Fruit fly (Drosophila melanogaster) whole organism, prepupa: ENCODE measurements around the gene prt.

Experiments used
- CG10669 ChIP-seq: fragments of 200-800 bp; sonication (Bioruptor generic); optimal IDR thresholded peaks from 3 replicates; lab custom pipeline; 2018; ENCODE audit warnings: missing biosample characterization, mild to moderate bottlenecking, missing genetic modification characterization, moderate library complexity
- CG11762 ChIP-seq: fragments of 200-800 bp; sonication (Bioruptor generic); optimal IDR thresholded peaks from 3 replicates; lab custom pipeline; 2016; ENCODE audit warnings: missing biosample characterization, missing genetic modification characterization; ENCODE audit not compliant: insufficient read depth
- CG1621 ChIP-seq: fragments of 200-800 bp; sonication (Bioruptor generic); optimal IDR thresholded peaks from 3 replicates; lab custom pipeline; 2018; ENCODE audit warnings: missing biosample characterization, mild to moderate bottlenecking, missing genetic modification characterization
- CG16779 ChIP-seq: fragments of 200-800 bp; sonication (Bioruptor generic); optimal IDR thresholded peaks from 3 replicates; lab custom pipeline; 2017; ENCODE audit warnings: missing biosample characterization, mild to moderate bottlenecking, missing genetic modification characterization
- CG3032 ChIP-seq: fragments of 200-800 bp; optimal IDR thresholded peaks from 2 replicates; lab custom pipeline; 2019; ENCODE audit warnings: missing biosample characterization, mild to moderate bottlenecking, missing genetic modification characterization, moderate library complexity
- CG32006 ChIP-seq: fragments of 200-800 bp; sonication (Bioruptor generic); optimal IDR thresholded peaks from 3 replicates; lab custom pipeline; 2017; ENCODE audit warnings: missing biosample characterization, mild to moderate bottlenecking, missing genetic modification characterization
- CG34406 ChIP-seq: fragments of 200-800 bp; sonication (Bioruptor generic); optimal IDR thresholded peaks from 3 replicates; lab custom pipeline; 2016; ENCODE audit warnings: missing biosample characterization, missing genetic modification characterization
- CG3919 ChIP-seq: fragments of 200-800 bp; sonication (Bioruptor generic); optimal IDR thresholded peaks from 3 replicates; lab custom pipeline; 2016; ENCODE audit warnings: missing biosample characterization, missing genetic modification characterization
- CG4318 ChIP-seq: fragments of 200-800 bp; sonication (Bioruptor generic); optimal IDR thresholded peaks from 3 replicates; lab custom pipeline; 2017; ENCODE audit warnings: missing biosample characterization, mild to moderate bottlenecking, missing genetic modification characterization
- CG6163 ChIP-seq: fragments of 200-800 bp; sonication (Bioruptor generic); IDR thresholded peaks from 3 replicates; pipeline ENCODE4 v1.3.6; 2022; ENCODE audit warnings: missing biosample characterization, missing genetic modification characterization
- CG6276 ChIP-seq: fragments of 200-800 bp; sonication (Bioruptor generic); optimal IDR thresholded peaks from 2 replicates; lab custom pipeline; 2017; ENCODE audit warnings: missing biosample characterization, mild to moderate bottlenecking, missing genetic modification characterization
- CG6808 ChIP-seq: fragments of 200-800 bp; sonication (Bioruptor generic); optimal IDR thresholded peaks from 3 replicates; lab custom pipeline; 2017; ENCODE audit warnings: missing biosample characterization, missing genetic modification characterization, mild to moderate bottlenecking, moderate library complexity, missing genetic modification reagents
- CG8119 ChIP-seq: fragments of 200-800 bp; sonication (Bioruptor generic); IDR thresholded peaks from 3 replicates; pipeline ENCODE4 v1.3.6; 2022; ENCODE audit warnings: missing biosample characterization, missing genetic modification characterization
- CG8319 ChIP-seq: fragments of 200-800 bp; sonication (Bioruptor generic); optimal IDR thresholded peaks from 3 replicates; lab custom pipeline; 2016; ENCODE audit warnings: missing biosample characterization, missing genetic modification characterization
- CG9139 ChIP-seq: fragments of 200-800 bp; sonication (Bioruptor generic); optimal IDR thresholded peaks from 3 replicates; lab custom pipeline; 2017; ENCODE audit warnings: missing biosample characterization, mild to moderate bottlenecking, missing genetic modification characterization
- Eip75B ChIP-seq: fragments of 200-800 bp; sonication (Bioruptor generic); optimal IDR thresholded peaks from 3 replicates; lab custom pipeline; 2016; ENCODE audit warnings: missing biosample characterization, missing genetic modification characterization
- Eip78C ChIP-seq: fragments of 200-800 bp; sonication (Bioruptor generic); peaks from one replicate; lab custom pipeline; 2016; ENCODE audit warnings: missing biosample characterization, missing genetic modification characterization
- Eip93F ChIP-seq: fragments of 200-800 bp; sonication (Bioruptor generic); optimal IDR thresholded peaks from 2 replicates; lab custom pipeline; 2016; ENCODE audit warnings: missing biosample characterization, mild to moderate bottlenecking, missing genetic modification characterization
- Ets21C ChIP-seq: fragments of 200-800 bp; sonication (Bioruptor generic); optimal IDR thresholded peaks from 3 replicates; lab custom pipeline; 2016; ENCODE audit warnings: missing biosample characterization, missing genetic modification characterization
- Ets96B ChIP-seq: fragments of 200-800 bp; optimal IDR thresholded peaks from 2 replicates; lab custom pipeline; 2019; ENCODE audit warnings: missing biosample characterization, mild to moderate bottlenecking, missing genetic modification characterization, moderate library complexity
- Hr38 ChIP-seq: sonication (Bioruptor generic); optimal IDR thresholded peaks from 2 replicates; lab custom pipeline; 2016; ENCODE audit warnings: missing biosample characterization, missing genetic modification characterization
- Hr39 ChIP-seq: fragments of 200-800 bp; sonication (Bioruptor generic); optimal IDR thresholded peaks from 2 replicates; lab custom pipeline; 2016; ENCODE audit warnings: missing biosample characterization, missing genetic modification characterization
- Hr4 ChIP-seq: fragments of 200-800 bp; sonication (Bioruptor generic); optimal IDR thresholded peaks from 3 replicates; lab custom pipeline; 2016; ENCODE audit warnings: missing biosample characterization, missing genetic modification characterization
- Lpt ChIP-seq: fragments of 200-800 bp; sonication (Bioruptor generic); optimal IDR thresholded peaks from 3 replicates; lab custom pipeline; 2016; ENCODE audit warnings: missing biosample characterization, missing genetic modification characterization
- OdsH ChIP-seq: fragments of 200-800 bp; sonication (Bioruptor generic); optimal IDR thresholded peaks from 3 replicates; lab custom pipeline; 2016; ENCODE audit warnings: missing biosample characterization, missing genetic modification characterization
- Smox ChIP-seq: fragments of 200-800 bp; sonication (Bioruptor generic); optimal IDR thresholded peaks from 3 replicates; lab custom pipeline; 2016; ENCODE audit warnings: missing biosample characterization, missing genetic modification characterization
- Sox102F ChIP-seq: fragments of 200-800 bp; sonication (Bioruptor generic); optimal IDR thresholded peaks from 2 replicates; lab custom pipeline; 2016; ENCODE audit warnings: missing biosample characterization, mild to moderate bottlenecking, missing genetic modification characterization
- Sox14 ChIP-seq: fragments of 200-800 bp; sonication (Bioruptor generic); optimal IDR thresholded peaks from 3 replicates; lab custom pipeline; 2016; ENCODE audit warnings: missing biosample characterization, missing genetic modification characterization
- cyc ChIP-seq: fragments of 200-800 bp; sonication (Bioruptor generic); optimal IDR thresholded peaks from 3 replicates; lab custom pipeline; 2016; ENCODE audit warnings: missing biosample characterization, missing genetic modification characterization
- dac ChIP-seq: fragments of 200-800 bp; sonication (Bioruptor generic); optimal IDR thresholded peaks from 2 replicates; lab custom pipeline; 2017; ENCODE audit warnings: missing biosample characterization, mild to moderate bottlenecking, missing genetic modification characterization
- dsx ChIP-seq: fragments of 200-800 bp; optimal IDR thresholded peaks from 3 replicates; lab custom pipeline; 2019; ENCODE audit warnings: missing biosample characterization, mild to moderate bottlenecking, missing genetic modification characterization, moderate library complexity; ENCODE audit not compliant: poor library complexity, severe bottlenecking
- esn ChIP-seq: fragments of 200-800 bp; sonication (Bioruptor generic); optimal IDR thresholded peaks from 2 replicates; lab custom pipeline; 2016; ENCODE audit warnings: missing biosample characterization, mild to moderate bottlenecking, missing genetic modification characterization, moderate library complexity
- fd59A ChIP-seq: fragments of 200-800 bp; sonication (Bioruptor generic); optimal IDR thresholded peaks from 2 replicates; lab custom pipeline; 2017; ENCODE audit warnings: missing biosample characterization, mild to moderate bottlenecking, missing genetic modification characterization, missing genetic modification reagents
- fd85E ChIP-seq: fragments of 200-800 bp; sonication (Bioruptor generic); optimal IDR thresholded peaks from 3 replicates; lab custom pipeline; 2016; ENCODE audit warnings: missing biosample characterization, missing genetic modification characterization
- fkh ChIP-seq: fragments of 200-800 bp; sonication (Bioruptor generic); optimal IDR thresholded peaks from 3 replicates; lab custom pipeline; 2017; ENCODE audit warnings: missing biosample characterization, mild to moderate bottlenecking, missing genetic modification characterization, moderate library complexity
- lz ChIP-seq: fragments of 200-800 bp; sonication (Bioruptor generic); optimal IDR thresholded peaks from 3 replicates; lab custom pipeline; 2016; ENCODE audit warnings: missing biosample characterization, missing genetic modification characterization
- pdm3 ChIP-seq: fragments of 200-800 bp; sonication (Bioruptor generic); optimal IDR thresholded peaks from 3 replicates; lab custom pipeline; 2016; ENCODE audit warnings: missing biosample characterization, missing genetic modification characterization
- salr ChIP-seq, 2 experiments: fragments of 200-800 bp; sonication (Bioruptor generic); optimal IDR thresholded peaks; 3 replicates each; lab custom pipeline; 2016 to 2018; ENCODE audit warnings: missing biosample characterization in 2 of 2, missing genetic modification characterization in 2 of 2, mild to moderate bottlenecking in 1 of 2
- spab ChIP-seq: fragments of 200-800 bp; sonication (Bioruptor generic); optimal IDR thresholded peaks from 2 replicates; lab custom pipeline; 2017; ENCODE audit warnings: missing biosample characterization, mild to moderate bottlenecking, missing genetic modification characterization, missing genetic modification reagents
- svp ChIP-seq: fragments of 200-800 bp; sonication (Bioruptor generic); peaks from one replicate; lab custom pipeline; 2016; ENCODE audit warnings: missing biosample characterization, missing genetic modification characterization
- topi ChIP-seq: fragments of 200-800 bp; sonication (Bioruptor generic); optimal IDR thresholded peaks from 3 replicates; lab custom pipeline; 2016; ENCODE audit warnings: missing biosample characterization, missing genetic modification characterization
- vri ChIP-seq: fragments of 200-800 bp; sonication (Bioruptor generic); optimal IDR thresholded peaks from 3 replicates; lab custom pipeline; 2016; ENCODE audit warnings: missing biosample characterization, mild to moderate bottlenecking, missing genetic modification characterization

Gene prt

DNA sequence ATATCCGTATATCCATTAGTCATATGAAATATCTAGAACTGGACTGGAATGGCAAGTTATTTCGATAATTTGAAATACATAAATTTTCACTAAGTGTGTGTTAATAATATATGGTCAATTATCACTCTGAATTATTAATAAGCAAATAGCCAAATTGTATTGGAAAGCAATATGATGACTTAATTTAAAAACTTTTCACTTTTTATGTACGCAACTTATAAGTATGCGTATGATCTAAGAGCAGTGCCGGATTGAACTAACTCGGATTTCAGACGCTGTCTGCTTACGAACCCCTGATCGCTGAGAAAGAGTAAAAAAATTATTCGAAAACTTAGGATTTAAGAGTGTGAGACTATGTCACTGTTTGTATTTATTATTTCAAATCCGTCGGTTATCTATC, 22.7 kb upstream of the prt start, which contains the start of gene CG10232:
TSS of gene CG10232 (minus strand) at position 101 of the 400 bp plus-strand sequence.
- TF ChIP-seq CG9139 (GFP tag; lab: Kevin White, UChicago) (no peak), CG3032 (tag; lab: Kevin White, UChicago) (no peak), OdsH (GFP tag; lab: Kevin White, UChicago) (no peak), CG8319 (GFP tag; lab: Kevin White, UChicago) (no peak), Eip78C (GFP tag; lab: Kevin White, UChicago) (no peak), dsx (no peak), Eip75B (GFP tag; lab: Kevin White, UChicago) (no peak), pdm3 (GFP tag; lab: Kevin White, UChicago) (no peak), CG8119 (GFP tag; lab: Robert Waterston, UW) (no peak), Hr38 (GFP tag; lab: Kevin White, UChicago) (no peak), CG6808 (GFP tag; lab: Kevin White, UChicago) (no peak), CG32006 (GFP tag; lab: Kevin White, UChicago) (no peak), Eip93F (GFP tag; lab: Kevin White, UChicago) (no peak), salr (GFP tag; optimal IDR thresholded peaks at IDR 0.05; lab: Kevin White, UChicago) (no peak), CG16779 (tag; lab: Kevin White, UChicago) (no peak), Sox102F (no peak)

dm6 chr3R:23718297-23718941, 19.6 kb upstream of the prt start, which contains the start of gene nau:
TSS of gene nau (minus strand) at chr3R:23718357.
- TF ChIP-seq CG34406 (GFP tag; lab: Kevin White, UChicago), result no peak
- TF ChIP-seq CG32006 (GFP tag; lab: Kevin White, UChicago), result no peak
- no peak for TF ChIP-seq dsx
- TF ChIP-seq CG8319 (GFP tag; lab: Kevin White, UChicago), result no peak
- no peak for TF ChIP-seq Ets21C (GFP tag; lab: Kevin White, UChicago)
- TF ChIP-seq vri (GFP tag; lab: Kevin White, UChicago), result no peak
- no peak for TF ChIP-seq pdm3 (GFP tag; lab: Kevin White, UChicago)
- TF ChIP-seq Hr39 (GFP tag; lab: Kevin White, UChicago), result no peak
- TF ChIP-seq topi (GFP tag; lab: Kevin White, UChicago), result no peak
- no peak for TF ChIP-seq esn (GFP tag; lab: Kevin White, UChicago)
- no peak for TF ChIP-seq fkh (GFP tag; lab: Kevin White, UChicago)
- no peak for TF ChIP-seq fd59A (GFP tag; lab: Kevin White, UChicago)
- no peak for TF ChIP-seq Eip75B (GFP tag; lab: Kevin White, UChicago)
- TF ChIP-seq Ets96B (tag; lab: Kevin White, UChicago), result no peak
- no peak for TF ChIP-seq cyc (GFP tag; lab: Kevin White, UChicago)
- TF ChIP-seq, all 60 proteins: peak for 0

DNA sequence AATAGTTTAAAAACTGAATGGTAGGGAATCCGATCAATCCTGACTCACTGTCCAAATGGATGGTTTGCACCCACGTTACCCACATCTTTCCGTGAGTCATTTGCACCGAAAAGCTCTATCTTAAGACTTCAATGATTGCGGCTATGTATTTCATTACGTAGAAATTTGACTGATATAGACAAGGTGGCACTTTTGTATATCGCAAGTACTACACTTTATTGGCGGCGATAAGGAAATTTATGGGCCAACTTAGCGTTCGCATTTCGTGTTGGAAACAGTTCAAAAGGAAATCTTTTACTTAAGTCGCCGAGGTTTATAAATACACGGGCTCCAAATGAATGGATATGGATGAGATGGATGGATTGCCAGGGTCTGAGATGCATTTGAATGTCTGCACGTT, 16.0 kb upstream of the prt start:
- TF ChIP-seq vri (GFP tag; lab: Kevin White, UChicago), result peak; percentile 65
- no peak for TF ChIP-seq Eip93F (GFP tag; lab: Kevin White, UChicago)

DNA sequence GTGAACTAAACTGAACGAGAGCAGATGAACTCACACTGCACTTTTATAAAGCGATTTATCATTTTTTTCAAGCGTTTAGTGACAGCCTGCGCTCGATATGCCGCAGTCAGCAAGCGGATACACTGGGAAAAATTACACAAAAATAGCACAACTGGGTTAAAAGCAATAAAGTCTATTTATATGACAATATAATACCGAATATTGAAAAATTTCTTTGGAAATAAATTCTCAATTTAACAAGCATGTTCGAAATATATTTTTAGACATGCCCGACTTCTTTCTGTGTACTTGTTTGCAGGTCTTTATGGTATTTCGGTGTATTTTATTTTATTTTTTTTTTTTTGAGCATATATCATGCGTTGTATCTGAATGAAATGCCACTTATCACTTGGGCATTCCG, 15.1 kb upstream of the prt start:
- TF ChIP-seq CG3919 (GFP tag; lab: Kevin White, UChicago), result peak; percentile 69
- TF ChIP-seq Sox14 (GFP tag; lab: Kevin White, UChicago), result peak; percentile 84
- TF ChIP-seq dac (GFP tag; lab: Kevin White, UChicago), result no peak
- peak; percentile 93 for TF ChIP-seq esn (GFP tag; lab: Kevin White, UChicago)
- peak; percentile 70 for TF ChIP-seq CG6163 (GFP tag; lab: Robert Waterston, UW)
- peak; percentile 85 for TF ChIP-seq Smox (GFP tag; lab: Kevin White, UChicago)
- TF ChIP-seq CG6276, result no peak
- peak; percentile 66 for TF ChIP-seq CG10669 (GFP tag; lab: Kevin White, UChicago)
- peak; percentile 88 for TF ChIP-seq lz
- TF ChIP-seq CG11762 (GFP tag; lab: Kevin White, UChicago), result peak; percentile 57
- peak; percentile 38 for TF ChIP-seq fd59A (GFP tag; lab: Kevin White, UChicago)
- TF ChIP-seq salr (GFP tag; optimal IDR thresholded peaks at IDR 0.05; lab: Kevin White, UChicago), result peak; percentile 24 to 47
- TF ChIP-seq CG16779 (tag; lab: Kevin White, UChicago), result no peak
- peak; percentile 63 for TF ChIP-seq spab (GFP tag; lab: Kevin White, UChicago)
- TF ChIP-seq vri (GFP tag; lab: Kevin White, UChicago), result peak; percentile 89
- TF ChIP-seq cyc (GFP tag; lab: Kevin White, UChicago), result peak; percentile 74
- peak; percentile 82 for TF ChIP-seq Sox102F
- no peak for TF ChIP-seq CG4318 (GFP tag; lab: Kevin White, UChicago)
- peak; percentile 59 for TF ChIP-seq CG32006 (GFP tag; lab: Kevin White, UChicago)
- TF ChIP-seq Hr4, result peak; percentile 65
- TF ChIP-seq CG1621, result peak; percentile 53
- TF ChIP-seq CG8319 (GFP tag; lab: Kevin White, UChicago), result peak; percentile 21
- peak; percentile 46 for TF ChIP-seq Lpt (GFP tag; lab: Kevin White, UChicago)
- TF ChIP-seq Eip93F (GFP tag; lab: Kevin White, UChicago), result peak; percentile 69
- TF ChIP-seq svp (GFP tag; lab: Kevin White, UChicago), result peak; percentile 93
- peak; percentile 63 for TF ChIP-seq CG8119 (GFP tag; lab: Robert Waterston, UW)
- TF ChIP-seq fd85E (GFP tag; lab: Kevin White, UChicago), result no peak
